Worm (Caenorhabditis elegans) whole organism, late embryonic: Measurements from ENCODE around the gene Y47D7A.19.

Experiments used
- ceh-34 ChIP-seq: sonication (generic microtip); optimal IDR thresholded peaks from 2 replicates; lab custom pipeline; 2016; ENCODE audit warnings: mild to moderate bottlenecking, missing genetic modification characterization, missing compliant biosample characterization
- ceh-45 ChIP-seq: fragments of 200-800 bp; sonication (Bioruptor generic); IDR thresholded peaks from 2 replicates; pipeline ENCODE4 v1.3.6; 2022; ENCODE audit warnings: missing genetic modification reagents, missing genetic modification characterization, missing compliant biosample characterization
- elt-2 ChIP-seq: sonication (generic microtip); optimal IDR thresholded peaks from 2 replicates; lab custom pipeline; 2016; ENCODE audit warnings: missing genetic modification reagents, missing genetic modification characterization, missing compliant biosample characterization
- ets-4 ChIP-seq: sonication (generic microtip); optimal IDR thresholded peaks from 2 replicates; lab custom pipeline; 2016; ENCODE audit warnings: missing genetic modification characterization, missing compliant biosample characterization
- hlh-13 ChIP-seq: fragments of 200-800 bp; sonication (Bioruptor generic); optimal IDR thresholded peaks from 2 replicates; lab custom pipeline; 2018; ENCODE audit warnings: mild to moderate bottlenecking, missing genetic modification characterization, missing compliant biosample characterization
- lin-11 ChIP-seq: fragments of 200-800 bp; sonication (Bioruptor generic); optimal IDR thresholded peaks from 2 replicates; lab custom pipeline; 2018; ENCODE audit warnings: mild to moderate bottlenecking, missing genetic modification characterization, missing compliant biosample characterization
- pha-4 ChIP-seq: fragments of 150-350 bp; optimal IDR thresholded peaks from 2 replicates; lab custom pipeline; 2018; ENCODE audit warnings: missing biosample characterization, missing genetic modification reagents, missing genetic modification characterization
- pqm-1 ChIP-seq: sonication (generic microtip); optimal IDR thresholded peaks from 2 replicates; lab custom pipeline; 2016; ENCODE audit warnings: missing genetic modification characterization, missing compliant biosample characterization
- pros-1 ChIP-seq: fragments of 150-350 bp; optimal IDR thresholded peaks from 2 replicates; lab custom pipeline; 2014; ENCODE audit warnings: missing biosample characterization, missing genetic modification reagents, missing genetic modification characterization
- syd-9 ChIP-seq: sonication (generic microtip); optimal IDR thresholded peaks from 2 replicates; lab custom pipeline; 2016; ENCODE audit warnings: mild to moderate bottlenecking, missing genetic modification characterization, moderate library complexity, missing compliant biosample characterization
- unc-86 ChIP-seq: sonication (generic microtip); optimal IDR thresholded peaks from 2 replicates; lab custom pipeline; 2016; ENCODE audit warnings: missing genetic modification characterization, missing compliant biosample characterization
- ztf-16 ChIP-seq: sonication (generic microtip); optimal IDR thresholded peaks from 2 replicates; lab custom pipeline; 2017; ENCODE audit warnings: missing genetic modification characterization, missing compliant biosample characterization

DNA sequence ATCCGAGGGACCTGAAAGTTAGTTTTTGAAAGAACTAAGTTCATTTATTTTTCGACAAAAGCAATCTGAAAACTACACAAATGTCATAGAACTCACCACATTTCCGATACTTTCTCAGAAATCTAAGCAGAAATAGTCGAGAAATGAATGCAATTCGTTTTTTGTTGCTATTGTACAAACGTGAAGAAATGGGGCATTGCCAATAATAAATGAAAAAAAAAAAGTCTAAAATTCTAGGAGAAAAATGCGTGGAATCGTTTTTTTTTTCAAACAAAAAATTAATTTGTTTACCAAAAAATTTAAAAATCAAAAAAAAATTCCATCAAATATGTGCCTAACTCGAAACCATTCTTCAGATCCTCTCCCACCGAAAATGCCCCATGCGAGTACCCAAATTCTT is 12.4 kb upstream of the Y47D7A.19 start, which contains the start of gene Y47D7A.17:
- no peak for TF ChIP-seq unc-86 (tag; lab: Kevin White, UChicago)
- TF ChIP-seq elt-2 (tag; lab: Kevin White, UChicago), result no peak
- no peak for TF ChIP-seq syd-9 (tag; lab: Kevin White, UChicago)
- no peak for TF ChIP-seq ets-4 (tag; lab: Kevin White, UChicago)
- TF ChIP-seq ceh-45 (GFP tag; lab: Robert Waterston, UW), result no peak
- TF ChIP-seq ceh-34 (tag; lab: Kevin White, UChicago), result no peak
- no peak for TF ChIP-seq pha-4
- TF ChIP-seq ztf-16, result no peak
- TF ChIP-seq pqm-1 (tag; lab: Kevin White, UChicago), result no peak
- no peak for TF ChIP-seq lin-11 (tag; lab: Kevin White, UChicago)
- no peak for TF ChIP-seq hlh-13
- no peak for TF ChIP-seq pros-1 (tag; lab: Kevin White, UChicago)
